Fruit fly (Drosophila melanogaster): Measurements from ENCODE around the gene tko.

The tko gene

dm6 chrX:2443798-2444197 is at the start of gene tko (continued):
- TF ChIP-seq Sin3A (optimal IDR thresholded peaks at IDR 0.05) (peak; percentile 47), bcd (GFP tag; optimal IDR thresholded peaks at IDR 0.05) (no peak), ap (GFP tag; IDR thresholded peaks at IDR 0.05) (no peak), CG12659 (GFP tag; optimal IDR thresholded peaks at IDR 0.05) (peak; percentile 48), CG18764 (GFP tag; optimal IDR thresholded peaks at IDR 0.05) (no peak), zen (tag; optimal IDR thresholded peaks at IDR 0.05) (peak; percentile 70), pros (GFP tag; optimal IDR thresholded peaks at IDR 0.05) (no peak), Nf-YA (GFP tag; IDR thresholded peaks at IDR 0.05) (no peak), CG12104 (GFP tag; optimal IDR thresholded peaks at IDR 0.05) (no peak), CG11504 (tag; optimal IDR thresholded peaks at IDR 0.05) (no peak), grn (GFP tag; optimal IDR thresholded peaks at IDR 0.05) (no peak), CG6813 (GFP tag; optimal IDR thresholded peaks at IDR 0.05) (no peak), gsb-n (tag; optimal IDR thresholded peaks at IDR 0.05) (no peak), onecut (GFP tag; IDR thresholded peaks at IDR 0.05) (no peak), CG17829 (tag; optimal IDR thresholded peaks at IDR 0.05) (peak; percentile 55), NFAT (GFP tag; IDR thresholded peaks at IDR 0.05) (no peak), trh (GFP tag; optimal IDR thresholded peaks at IDR 0.05) (no peak), PHDP (tag; optimal IDR thresholded peaks at IDR 0.05) (no peak), HLHmδ (GFP tag; optimal IDR thresholded peaks at IDR 0.05) (no peak), Optix (GFP tag; IDR thresholded peaks at IDR 0.05) (no peak), CG10543 (GFP tag; optimal IDR thresholded peaks at IDR 0.05) (no peak), btn (GFP tag; optimal IDR thresholded peaks at IDR 0.05) (no peak), Awh (GFP tag; IDR thresholded peaks at IDR 0.05) (no peak), Dip2 (GFP tag; IDR thresholded peaks at IDR 0.05) (no peak), CG8478 (optimal IDR thresholded peaks at IDR 0.05) (no peak), vfl (GFP tag; optimal IDR thresholded peaks at IDR 0.05) (peak; percentile 31), CG15073 (GFP tag; optimal IDR thresholded peaks at IDR 0.05) (no peak), HmgD (GFP tag; optimal IDR thresholded peaks at IDR 0.05) (peak; percentile 54), ro (GFP tag; IDR thresholded peaks at IDR 0.05) (no peak), Elba2 (GFP tag; optimal IDR thresholded peaks at IDR 0.05) (peak; percentile 59), Hmr (GFP tag; optimal IDR thresholded peaks at IDR 0.05) (peak; percentile 52), Dfd (GFP tag; optimal IDR thresholded peaks at IDR 0.05) (no peak), B-H2 (GFP tag; optimal IDR thresholded peaks at IDR 0.05) (peak; percentile 51), sc (optimal IDR thresholded peaks at IDR 0.05) (no peak), sc (GFP tag; optimal IDR thresholded peaks at IDR 0.05) (no peak), rib (GFP tag; IDR thresholded peaks at IDR 0.05) (no peak), dysf (GFP tag; IDR thresholded peaks at IDR 0.05) (no peak), Eip74EF (GFP tag; optimal IDR thresholded peaks at IDR 0.05) (no peak), CG17912 (GFP tag; optimal IDR thresholded peaks at IDR 0.05) (peak; percentile 40), Aef1 (GFP tag; IDR thresholded peaks at IDR 0.05) (no peak), dmrt11E (tag; optimal IDR thresholded peaks at IDR 0.05) (no peak), CG11085 (GFP tag; IDR thresholded peaks at IDR 0.05) (0 out of 2 replicates have a peak, but pooled peaks have one; percentile 18), fd96Cb (tag; optimal IDR thresholded peaks at IDR 0.05) (no peak), GATAe (GFP tag; conservative IDR thresholded peaks at IDR 0.05) (no peak), H2.0 (GFP tag; IDR thresholded peaks at IDR 0.05) (no peak), CG3407 (GFP tag; optimal IDR thresholded peaks at IDR 0.05) (no peak), CG32767 (GFP tag; IDR thresholded peaks at IDR 0.05) (no peak), CG14667 (GFP tag; IDR thresholded peaks at IDR 0.05) (no peak), chinmo (GFP tag; IDR thresholded peaks at IDR 0.05; ENCODE audit: partially characterized antibody) (peak; percentile 79; the same call in 2 of the 4 replicates), run (tag; optimal IDR thresholded peaks at IDR 0.05) (no peak), CG6854 (GFP tag; optimal IDR thresholded peaks at IDR 0.05) (no peak), Ravus (GFP tag; IDR thresholded peaks at IDR 0.05) (no peak), crp (GFP tag; optimal IDR thresholded peaks at IDR 0.05) (peak; percentile 88 to 99)
